Worm (Caenorhabditis elegans) whole organism, late embryonic: ENCODE results near the gene C47A4.3.

Experiments
- ceh-30 ChIP-seq: fragments of 150-350 bp; optimal IDR thresholded peaks from 2 replicates; lab custom pipeline; 2014; ENCODE audit warnings: missing biosample characterization, missing genetic modification characterization
- ceh-9 ChIP-seq: sonication (generic microtip); optimal IDR thresholded peaks from 2 replicates; lab custom pipeline; 2016; ENCODE audit warnings: mild to moderate bottlenecking, missing genetic modification characterization, inconsistent platforms, missing compliant biosample characterization
- hlh-13 ChIP-seq: fragments of 200-800 bp; sonication (Bioruptor generic); optimal IDR thresholded peaks from 2 replicates; lab custom pipeline; 2018; ENCODE audit warnings: mild to moderate bottlenecking, missing genetic modification characterization, missing compliant biosample characterization
- hlh-30 ChIP-seq: sonication (generic microtip); optimal IDR thresholded peaks from 2 replicates; lab custom pipeline; 2017; ENCODE audit warnings: antibody characterized with exemption, missing genetic modification characterization, missing compliant biosample characterization; ENCODE audit not compliant: insufficient read depth
- odd-2 ChIP-seq: sonication (generic microtip); optimal IDR thresholded peaks from 2 replicates; lab custom pipeline; 2017; ENCODE audit warnings: antibody characterized with exemption, mild to moderate bottlenecking, missing genetic modification characterization, missing compliant biosample characterization
- tbx-2 ChIP-seq: sonication (generic microtip); optimal IDR thresholded peaks from 2 replicates; lab custom pipeline; 2016; ENCODE audit warnings: missing genetic modification characterization, missing compliant biosample characterization
- ttx-3 ChIP-seq: sonication (generic microtip); optimal IDR thresholded peaks from 2 replicates; lab custom pipeline; 2016; ENCODE audit warnings: missing genetic modification reagents, missing genetic modification characterization, missing compliant biosample characterization
- zip-5 ChIP-seq: sonication (generic microtip); optimal IDR thresholded peaks from 2 replicates; lab custom pipeline; 2016; ENCODE audit warnings: missing genetic modification characterization, missing compliant biosample characterization

DNA sequence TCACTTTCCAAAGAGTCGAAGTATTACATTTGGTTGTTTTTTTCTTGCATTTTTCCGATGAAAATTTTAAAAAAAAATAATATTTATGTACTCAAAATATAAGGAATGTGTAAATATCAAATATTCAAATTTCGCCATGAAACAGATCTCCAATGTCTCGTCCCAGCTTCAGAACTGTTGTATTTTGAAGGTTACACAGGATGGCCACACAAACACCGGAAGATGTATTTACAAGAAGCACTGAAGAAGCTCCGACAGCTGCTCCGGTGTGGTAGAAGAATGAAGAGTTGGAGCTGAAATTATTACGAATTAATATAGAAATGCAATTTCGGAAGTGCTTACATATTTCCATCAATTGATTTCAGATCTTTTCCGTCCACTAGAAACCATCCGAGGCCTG is 40.2 kb upstream of the C47A4.3 start:
- TF ChIP-seq odd-2 (no peak), ceh-30 (no peak), hlh-30 (tag; lab: Kevin White, UChicago) (no peak), zip-5 (tag; lab: Kevin White, UChicago) (no peak), ttx-3 (tag; lab: Kevin White, UChicago) (no peak), ceh-9 (tag; lab: Kevin White, UChicago) (no peak), hlh-13 (GFP tag; lab: Kevin White, UChicago) (no peak), tbx-2 (no peak)
